Fruit fly (Drosophila melanogaster) Kc167 (cell line): ENCODE measurements around the gene Nubp2.

Experiments
- Sin3A ChIP-seq: fragments of >200 bp; optimal IDR thresholded peaks from 2 replicates; lab custom pipeline; 2018; ENCODE audit warnings: missing external identifiers
- h ChIP-seq: fragments of >200 bp; optimal IDR thresholded peaks from 3 replicates; lab custom pipeline; 2018; ENCODE audit warnings: missing external identifiers
- insv ChIP-seq: fragments of >200 bp; optimal IDR thresholded peaks from 3 replicates; lab custom pipeline; 2018; ENCODE audit warnings: missing external identifiers

DNA sequence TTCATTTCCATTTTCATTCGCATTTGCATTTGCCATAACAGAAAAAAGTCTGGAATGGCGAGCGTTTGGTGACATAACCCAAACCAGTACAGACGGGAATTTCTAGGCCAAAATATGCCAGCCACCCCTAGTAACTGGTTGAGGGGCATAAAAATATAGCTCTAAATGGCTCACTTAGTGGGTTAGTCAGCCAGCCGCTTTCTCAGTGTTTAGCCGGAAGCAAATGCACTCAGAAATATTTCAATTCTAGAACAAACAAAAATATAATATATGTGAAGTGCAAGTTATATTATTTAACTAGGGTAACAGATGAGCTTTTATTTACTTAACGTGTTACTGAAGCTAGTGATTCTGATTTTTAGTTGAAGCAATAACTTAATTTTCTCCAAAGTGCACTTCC, 10.5 kb downstream of the Nubp2 start:
- TF ChIP-seq h (lab: Kevin White, UChicago) (no peak), Sin3A (lab: Kevin White, UChicago) (no peak), insv (lab: Kevin White, UChicago) (no peak)
